Worm (Caenorhabditis elegans) whole organism, L4/young adult: ENCODE data around the gene ZK84.4.

Experiments
- W03F9.2 ChIP-seq: fragments of 150-350 bp; optimal IDR thresholded peaks from 2 replicates; lab custom pipeline; 2014; ENCODE audit warnings: missing biosample characterization, missing genetic modification characterization
- dao-5 ChIP-seq: sonication (generic microtip); optimal IDR thresholded peaks from 2 replicates; lab custom pipeline; 2016; ENCODE audit warnings: missing genotype, missing genetic modification characterization, moderate library complexity, missing compliant biosample characterization
- him-1 ChIP-seq: sonication (generic microtip); optimal IDR thresholded peaks from 2 replicates; lab custom pipeline; 2016; ENCODE audit warnings: missing genotype, missing genetic modification reagents, missing genetic modification characterization, missing compliant biosample characterization

DNA sequence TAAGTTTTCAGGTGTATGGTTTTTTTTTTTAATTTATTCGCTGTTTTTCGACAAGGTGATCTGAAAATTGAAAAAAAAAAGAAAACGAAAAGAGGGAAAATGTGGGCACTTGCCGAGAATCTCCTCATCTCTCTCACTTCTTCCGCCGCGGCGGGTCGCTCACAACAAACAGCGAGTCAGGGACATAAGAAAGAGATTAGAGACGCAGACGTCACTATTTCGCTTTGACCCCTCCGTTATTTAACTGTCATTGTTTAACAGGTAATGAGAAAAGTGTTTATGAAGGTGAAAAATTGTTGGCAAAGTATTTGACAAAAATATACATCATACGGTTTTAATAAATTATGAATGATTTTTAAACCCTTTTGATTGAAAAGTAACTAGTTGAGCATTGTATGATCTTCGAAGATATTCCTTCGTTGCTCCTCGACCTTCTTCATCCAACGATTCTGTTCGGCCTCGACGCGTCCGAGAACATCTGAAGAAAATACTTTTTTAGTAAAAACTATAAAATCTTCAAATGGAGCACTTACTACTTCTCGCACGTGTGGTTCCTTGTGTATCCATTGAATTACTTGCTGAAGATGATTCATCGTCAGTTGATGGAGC is 37.3 kb upstream of the ZK84.4 start:
- TF ChIP-seq W03F9.2 (tag; lab: Kevin White, UChicago) (no peak), him-1 (tag; lab: Kevin White, UChicago) (no peak), dao-5 (tag; lab: Kevin White, UChicago) (no peak)
